Fruit fly (Drosophila melanogaster) whole organism, embryonic: Measurements from ENCODE around the gene CG34429.

Experiments used
- Aef1 ChIP-seq: fragments of 200-800 bp; sonication (Bioruptor generic); IDR thresholded peaks from 3 replicates; pipeline ENCODE4 v1.3.6; 2022; ENCODE audit warnings: missing biosample characterization, missing genetic modification characterization
- Atf6 ChIP-seq: fragments of 200-800 bp; sonication (Bioruptor generic); IDR thresholded peaks from 2 replicates; pipeline ENCODE4 v1.3.6; 2022; ENCODE audit warnings: missing biosample characterization, missing genetic modification characterization
- BEAF-32 ChIP-seq: fragments of 200-800 bp; sonication (Bioruptor generic); optimal IDR thresholded peaks from 3 replicates; lab custom pipeline; 2017; ENCODE audit warnings: missing biosample characterization, missing genetic modification characterization, mild to moderate bottlenecking, moderate library complexity, missing genetic modification reagents
- CG10209 ChIP-seq: fragments of 200-800 bp; sonication (Bioruptor generic); optimal IDR thresholded peaks from 3 replicates; lab custom pipeline; 2017; ENCODE audit warnings: missing biosample characterization, mild to moderate bottlenecking, missing genetic modification characterization, missing genetic modification reagents
- CG10321 ChIP-seq: fragments of 200-800 bp; sonication (Bioruptor generic); IDR thresholded peaks from 2 replicates; pipeline ENCODE4 v1.3.6; 2022; ENCODE audit warnings: missing biosample characterization, missing genetic modification characterization
- CG12769 ChIP-seq: fragments of 200-800 bp; sonication (Bioruptor generic); optimal IDR thresholded peaks from 2 replicates; lab custom pipeline; 2019; ENCODE audit warnings: missing biosample characterization, mild to moderate bottlenecking, missing genetic modification characterization, moderate library complexity
- CG14860 ChIP-seq: fragments of 200-800 bp; sonication (Bioruptor generic); IDR thresholded peaks from 3 replicates; pipeline ENCODE4 v1.3.6; 2022; ENCODE audit warnings: missing biosample characterization, missing genetic modification characterization; ENCODE audit not compliant: partially characterized antibody
- CG15601 ChIP-seq: fragments of 200-800 bp; sonication (Bioruptor generic); optimal IDR thresholded peaks from 3 replicates; lab custom pipeline; 2019; ENCODE audit warnings: missing biosample characterization, mild to moderate bottlenecking, missing genetic modification characterization, moderate library complexity
- CG18599 ChIP-seq: fragments of 200-800 bp; sonication (Bioruptor generic); optimal IDR thresholded peaks from 3 replicates; lab custom pipeline; 2017; ENCODE audit warnings: missing biosample characterization, missing genetic modification characterization, mild to moderate bottlenecking, moderate library complexity, missing genetic modification reagents
- CG18619 ChIP-seq: fragments of 200-800 bp; sonication (Bioruptor generic); optimal IDR thresholded peaks from 3 replicates; lab custom pipeline; 2017; ENCODE audit warnings: missing biosample characterization, mild to moderate bottlenecking, missing genetic modification characterization
- CG2202 ChIP-seq: fragments of 200-800 bp; sonication (Bioruptor generic); optimal IDR thresholded peaks from 2 replicates; lab custom pipeline; 2018; ENCODE audit warnings: missing biosample characterization, mild to moderate bottlenecking, missing genetic modification characterization
- CG3065 ChIP-seq: fragments of 200-800 bp; sonication (Bioruptor generic); optimal IDR thresholded peaks from 2 replicates; lab custom pipeline; 2016; ENCODE audit warnings: missing biosample characterization, missing genetic modification characterization
- CG31388 ChIP-seq: fragments of 200-800 bp; sonication (Bioruptor generic); optimal IDR thresholded peaks from 2 replicates; lab custom pipeline; 2016; ENCODE audit warnings: missing biosample characterization, missing genetic modification characterization
- CG4707 ChIP-seq: fragments of 200-800 bp; sonication (Bioruptor generic); optimal IDR thresholded peaks from 2 replicates; lab custom pipeline; 2018; ENCODE audit warnings: missing biosample characterization, mild to moderate bottlenecking, missing genetic modification characterization, moderate library complexity
- CG7839 ChIP-seq: fragments of 200-800 bp; sonication (Bioruptor generic); optimal IDR thresholded peaks from 3 replicates; lab custom pipeline; 2018; ENCODE audit warnings: missing biosample characterization, mild to moderate bottlenecking, missing genetic modification characterization, moderate library complexity
- CG7987 ChIP-seq: fragments of 200-800 bp; sonication (Bioruptor generic); optimal IDR thresholded peaks from 2 replicates; lab custom pipeline; 2018; ENCODE audit warnings: missing biosample characterization, mild to moderate bottlenecking, missing genetic modification characterization, moderate library complexity
- CG8765 ChIP-seq: fragments of 200-800 bp; sonication (Bioruptor generic); IDR thresholded peaks from 2 replicates; pipeline ENCODE4 v1.3.6; 2022; ENCODE audit warnings: missing biosample characterization, missing genetic modification characterization
- CTCF ChIP-seq: fragments of 200-800 bp; sonication (Bioruptor generic); optimal IDR thresholded peaks from 2 replicates; lab custom pipeline; 2017; ENCODE audit warnings: missing biosample characterization, mild to moderate bottlenecking, missing genetic modification characterization, moderate library complexity
- Dbx ChIP-seq: fragments of 200-800 bp; sonication (Bioruptor generic); IDR thresholded peaks from 3 replicates; pipeline ENCODE4 v1.3.6; 2022; ENCODE audit warnings: missing biosample characterization, missing genetic modification characterization
- Dip2 ChIP-seq: fragments of 200-800 bp; sonication (Bioruptor generic); IDR thresholded peaks from 2 replicates; pipeline ENCODE4 v1.3.6; 2022; ENCODE audit warnings: missing biosample characterization, missing genetic modification characterization
- Doc3 ChIP-seq: fragments of 200-800 bp; sonication (Bioruptor generic); IDR thresholded peaks from 3 replicates; pipeline ENCODE4 v1.3.6; 2022; ENCODE audit warnings: missing biosample characterization, missing genetic modification characterization; ENCODE audit not compliant: partially characterized antibody
- E2f1 ChIP-seq: fragments of 200-800 bp; sonication (Bioruptor generic); IDR thresholded peaks from 2 replicates; pipeline ENCODE4 v1.3.6; 2022; ENCODE audit warnings: missing biosample characterization, missing genetic modification characterization
- E2f2 ChIP-seq: fragments of 200-800 bp; sonication (Bioruptor generic); IDR thresholded peaks from 2 replicates; pipeline ENCODE4 v1.3.6; 2022; ENCODE audit warnings: missing biosample characterization, missing genetic modification characterization
- HmgD ChIP-seq: fragments of 200-800 bp; sonication (Bioruptor generic); optimal IDR thresholded peaks from 3 replicates; lab custom pipeline; 2016; ENCODE audit warnings: missing biosample characterization, missing genetic modification characterization
- Hsf ChIP-seq: fragments of 200-800 bp; sonication (Bioruptor generic); optimal IDR thresholded peaks from 3 replicates; lab custom pipeline; 2016; ENCODE audit warnings: missing biosample characterization, missing genetic modification characterization
- Optix ChIP-seq: fragments of 200-800 bp; sonication (Bioruptor generic); IDR thresholded peaks from 3 replicates; pipeline ENCODE4 v1.3.6; 2022; ENCODE audit warnings: missing biosample characterization, missing genetic modification characterization
- Sry-β ChIP-seq: fragments of 200-800 bp; sonication (Bioruptor generic); optimal IDR thresholded peaks from 2 replicates; lab custom pipeline; 2018; ENCODE audit warnings: missing biosample characterization, mild to moderate bottlenecking, missing genetic modification characterization, moderate library complexity
- Sry-δ ChIP-seq: fragments of 200-800 bp; sonication (Bioruptor generic); optimal IDR thresholded peaks from 2 replicates; lab custom pipeline; 2016; ENCODE audit warnings: missing biosample characterization, missing genetic modification characterization
- Ssrp ChIP-seq: fragments of 200-800 bp; sonication (Bioruptor generic); optimal IDR thresholded peaks from 2 replicates; lab custom pipeline; 2018; ENCODE audit warnings: missing biosample characterization, mild to moderate bottlenecking, missing genetic modification characterization, moderate library complexity
- Usf ChIP-seq: fragments of 200-800 bp; sonication (Bioruptor generic); optimal IDR thresholded peaks from 2 replicates; lab custom pipeline; 2017; ENCODE audit warnings: missing genotype, missing biosample characterization, missing genetic modification characterization
- Xbp1 ChIP-seq: fragments of 200-800 bp; sonication (Bioruptor generic); optimal IDR thresholded peaks from 3 replicates; lab custom pipeline; 2016; ENCODE audit warnings: missing biosample characterization, mild to moderate bottlenecking, missing genetic modification characterization
- bsh ChIP-seq, 2 experiments: fragments of 200-800 bp; sonication (Bioruptor generic); optimal IDR thresholded peaks; 2 replicates each; lab custom pipeline; 2017 to 2018; ENCODE audit warnings: mild to moderate bottlenecking in 2 of 2, missing biosample characterization in 2 of 2, missing genetic modification characterization in 2 of 2, moderate library complexity in 1 of 2
- chn ChIP-seq: fragments of 200-800 bp; sonication (Bioruptor generic); optimal IDR thresholded peaks from 2 replicates; lab custom pipeline; 2016; ENCODE audit warnings: missing biosample characterization, missing genetic modification characterization
- cwo ChIP-seq: fragments of 200-800 bp; sonication (Bioruptor generic); optimal IDR thresholded peaks from 3 replicates; lab custom pipeline; 2017; ENCODE audit warnings: missing biosample characterization, missing genetic modification characterization, mild to moderate bottlenecking, moderate library complexity, missing genetic modification reagents
- fd96Cb ChIP-seq: fragments of 200-800 bp; sonication (Bioruptor generic); optimal IDR thresholded peaks from 2 replicates; lab custom pipeline; 2018; ENCODE audit warnings: missing biosample characterization, mild to moderate bottlenecking, missing genetic modification characterization, moderate library complexity
- ftz-f1 ChIP-seq: fragments of 200-800 bp; sonication (Bioruptor generic); optimal IDR thresholded peaks from 2 replicates; lab custom pipeline; 2016; ENCODE audit warnings: missing biosample characterization, missing genetic modification characterization
- gro ChIP-seq: fragments of 200-800 bp; sonication (Bioruptor generic); optimal IDR thresholded peaks from 2 replicates; lab custom pipeline; 2016; ENCODE audit warnings: missing biosample characterization, missing genetic modification characterization
- mam ChIP-seq: fragments of 200-800 bp; sonication (Bioruptor generic); optimal IDR thresholded peaks from 3 replicates; lab custom pipeline; 2016; ENCODE audit warnings: missing biosample characterization, missing genetic modification characterization
- mld ChIP-seq: fragments of 200-800 bp; sonication (Bioruptor generic); IDR thresholded peaks from 3 replicates; pipeline ENCODE4 v1.3.6; 2022; ENCODE audit warnings: missing biosample characterization, missing genetic modification characterization; ENCODE audit not compliant: partially characterized antibody
- phol ChIP-seq: fragments of 200-800 bp; sonication (Bioruptor generic); optimal IDR thresholded peaks from 3 replicates; lab custom pipeline; 2018; ENCODE audit warnings: missing biosample characterization, mild to moderate bottlenecking, missing genetic modification characterization, moderate library complexity
- psq ChIP-seq: fragments of 200-800 bp; sonication (Bioruptor generic); optimal IDR thresholded peaks from 2 replicates; lab custom pipeline; 2017; ENCODE audit warnings: missing biosample characterization, missing genetic modification characterization
- ranshi ChIP-seq: fragments of 200-800 bp; sonication (Bioruptor generic); IDR thresholded peaks from 2 replicates; pipeline ENCODE4 v1.3.6; 2022; ENCODE audit warnings: missing biosample characterization, missing genetic modification characterization
- repo ChIP-seq: fragments of 200-800 bp; sonication (Bioruptor generic); optimal IDR thresholded peaks from 2 replicates; lab custom pipeline; 2016; ENCODE audit warnings: missing biosample characterization, missing genetic modification characterization
- sc ChIP-seq, 3 experiments: fragments of >200 bp in 2 of 3; fragments of 200-800 bp in 1 of 3; sonication (Bioruptor generic) in 1 of 3; optimal IDR thresholded peaks; 2 replicates in 2 of 3; 3 replicates in 1 of 3; lab custom pipeline; 2017; ENCODE audit warnings: mild to moderate bottlenecking in 1 of 3, missing biosample characterization in 1 of 3, missing genetic modification characterization in 1 of 3, missing genetic modification reagents in 1 of 3
- schlank ChIP-seq: fragments of 200-800 bp; sonication (Bioruptor generic); optimal IDR thresholded peaks from 2 replicates; lab custom pipeline; 2018; ENCODE audit warnings: missing biosample characterization, mild to moderate bottlenecking, missing genetic modification characterization
- sens ChIP-seq: fragments of 200-800 bp; sonication (Bioruptor generic); peaks from one replicate; lab custom pipeline; 2016; ENCODE audit warnings: missing biosample characterization, missing genetic modification characterization
- shn ChIP-seq: fragments of 200-800 bp; sonication (Bioruptor generic); optimal IDR thresholded peaks from 3 replicates; lab custom pipeline; 2016; ENCODE audit warnings: missing biosample characterization, missing genetic modification characterization
- tap ChIP-seq: fragments of 200-800 bp; optimal IDR thresholded peaks from 3 replicates; lab custom pipeline; 2019; ENCODE audit warnings: missing biosample characterization, mild to moderate bottlenecking, missing genetic modification characterization, moderate library complexity
- vnd ChIP-seq: fragments of 200-800 bp; sonication (Bioruptor generic); IDR thresholded peaks from 3 replicates; pipeline ENCODE4 v1.3.6; 2022; ENCODE audit warnings: missing biosample characterization, missing genetic modification characterization; ENCODE audit not compliant: partially characterized antibody
- zen ChIP-seq: fragments of 200-800 bp; sonication (Bioruptor generic); optimal IDR thresholded peaks from 3 replicates; lab custom pipeline; 2018; ENCODE audit warnings: missing biosample characterization, mild to moderate bottlenecking, missing genetic modification characterization, moderate library complexity

Gene CG34429

dm6 chr3L:13068293-13068692 is 5.4 kb downstream of the CG34429 start (continued):
- no peak for TF ChIP-seq Dbx (GFP tag; lab: Robert Waterston, UW)
- no peak for TF ChIP-seq vnd (GFP tag; lab: Robert Waterston, UW)
- TF ChIP-seq psq = no peak
- peak; percentile 14 for TF ChIP-seq CG18619 (GFP tag; lab: Kevin White, UChicago)
- peak; percentile 14 for TF ChIP-seq CG15601 (tag; lab: Kevin White, UChicago)
- no peak for TF ChIP-seq sc (optimal IDR thresholded peaks at IDR 0.05; lab: Kevin White, UChicago)
- TF ChIP-seq sc (GFP tag; optimal IDR thresholded peaks at IDR 0.05; lab: Kevin White, UChicago) = peak; percentile 3
- no peak for TF ChIP-seq CG10321 (GFP tag; lab: Robert Waterston, UW)
- TF ChIP-seq sens (GFP tag; lab: Kevin White, UChicago) = peak; percentile 88
- TF ChIP-seq tap (tag; lab: Kevin White, UChicago) = no peak
- no peak for TF ChIP-seq schlank (tag; lab: Kevin White, UChicago)
- no peak for TF ChIP-seq shn (GFP tag; lab: Kevin White, UChicago)
- peak; percentile 44 for TF ChIP-seq CG2202
- TF ChIP-seq cwo = no peak
- no peak for TF ChIP-seq CG4707 (GFP tag; lab: Kevin White, UChicago)
- no peak for TF ChIP-seq HmgD (GFP tag; lab: Kevin White, UChicago)
- no peak for TF ChIP-seq Sry-β
- no peak for TF ChIP-seq Doc3 (GFP tag; lab: Robert Waterston, UW)
- no peak for TF ChIP-seq Optix (GFP tag; lab: Robert Waterston, UW)
- TF ChIP-seq CG10209 (GFP tag; lab: Kevin White, UChicago) = peak; percentile 32
- peak; percentile 25 for TF ChIP-seq CG7839 (tag; lab: Kevin White, UChicago)
- TF ChIP-seq Xbp1 (GFP tag; lab: Kevin White, UChicago) = peak; percentile 27
- TF ChIP-seq Hsf (GFP tag; lab: Kevin White, UChicago) = peak; percentile 1
- no peak for TF ChIP-seq ranshi (GFP tag; lab: Robert Waterston, UW)
- no peak for TF ChIP-seq E2f2
- no peak for TF ChIP-seq gro (GFP tag; lab: Kevin White, UChicago)
- TF ChIP-seq chn (GFP tag; lab: Kevin White, UChicago) = peak; percentile 16
- TF ChIP-seq mam (GFP tag; lab: Kevin White, UChicago) = no peak
- TF ChIP-seq CG8765 (GFP tag; lab: Robert Waterston, UW) = no peak
- no peak for TF ChIP-seq CG31388 (GFP tag; lab: Kevin White, UChicago)
- TF ChIP-seq Aef1 (GFP tag; lab: Robert Waterston, UW) = no peak
- TF ChIP-seq CG3065 (GFP tag; lab: Kevin White, UChicago) = peak; percentile 28
- TF ChIP-seq repo (GFP tag; lab: Kevin White, UChicago) = no peak
- no peak for TF ChIP-seq mld (GFP tag; lab: Robert Waterston, UW)
- no peak for TF ChIP-seq ftz-f1 (GFP tag; lab: Kevin White, UChicago)
- peak; percentile 4 for TF ChIP-seq Usf (GFP tag; lab: Kevin White, UChicago)
- TF ChIP-seq Atf6 (GFP tag; lab: Robert Waterston, UW) = no peak
- TF ChIP-seq CTCF (GFP tag; lab: Kevin White, UChicago) = no peak
- no peak for TF ChIP-seq fd96Cb (tag; lab: Kevin White, UChicago)
- no peak for TF ChIP-seq Sry-δ (GFP tag; lab: Kevin White, UChicago)
- no peak for TF ChIP-seq E2f1 (GFP tag; lab: Robert Waterston, UW)
- TF ChIP-seq CG7987 = no peak
- peak in 1 of 2 experiments; percentile 60 for TF ChIP-seq bsh (GFP tag; optimal IDR thresholded peaks at IDR 0.05; lab: Kevin White, UChicago)
- peak; percentile 41 for TF ChIP-seq Ssrp (tag; lab: Kevin White, UChicago)
- TF ChIP-seq CG18599 (GFP tag; lab: Kevin White, UChicago) = no peak
- TF ChIP-seq zen (tag; lab: Kevin White, UChicago) = peak; percentile 51
- no peak for TF ChIP-seq CG12769 (tag; lab: Kevin White, UChicago)
- no peak for TF ChIP-seq BEAF-32
- no peak for TF ChIP-seq CG14860 (GFP tag; lab: Robert Waterston, UW)
- TF ChIP-seq phol (tag; lab: Kevin White, UChicago) = peak; percentile 63
- no peak for TF ChIP-seq Dip2 (GFP tag; lab: Robert Waterston, UW)
